Worm (Caenorhabditis elegans) whole organism, young adult: ENCODE data around the gene F42F12.14.
A peak's percentile ranks its signal among the peaks of the same experiment; 100 is the strongest.
"Not testable (repeated sequence)": the region's sequence is repeated elsewhere in the genome, so short reads cannot be mapped to it uniquely, and the experiment has no call there.

Source experiments
- B0261.1 ChIP-seq: sonication (generic microtip); optimal IDR thresholded peaks from 2 replicates; lab custom pipeline; 2016; ENCODE audit warnings: mild to moderate bottlenecking, missing genetic modification characterization, moderate library complexity, missing compliant biosample characterization
- C17E4.6 ChIP-seq: fragments of 200-800 bp; sonication (Bioruptor generic); IDR thresholded peaks from 2 replicates; pipeline ENCODE4 v1.3.6; 2022; ENCODE audit warnings: missing genetic modification reagents, missing genetic modification characterization, missing compliant biosample characterization
- F33H1.4 ChIP-seq: fragments of 200-800 bp; sonication (Bioruptor generic); IDR thresholded peaks from 2 replicates; pipeline ENCODE4 v1.3.6; 2022; ENCODE audit warnings: missing genetic modification reagents, missing genetic modification characterization, missing compliant biosample characterization
- K11D2.4 ChIP-seq: fragments of 200-800 bp; sonication (Bioruptor generic); IDR thresholded peaks from 2 replicates; pipeline ENCODE4 v1.3.6; 2022; ENCODE audit warnings: missing genetic modification reagents, missing genetic modification characterization, missing compliant biosample characterization
- T07F8.4 ChIP-seq: sonication (generic microtip); optimal IDR thresholded peaks from 2 replicates; lab custom pipeline; 2016; ENCODE audit warnings: mild to moderate bottlenecking, missing genetic modification characterization, moderate library complexity, missing compliant biosample characterization
- Y53F4B.3 ChIP-seq: fragments of 200-800 bp; sonication (Bioruptor generic); IDR thresholded peaks from 2 replicates; pipeline ENCODE4 v1.3.6; 2022; ENCODE audit warnings: missing genetic modification reagents, missing genetic modification characterization, missing compliant biosample characterization
- Y95B8A.8 ChIP-seq: fragments of 200-800 bp; sonication (Bioruptor generic); IDR thresholded peaks from 2 replicates; pipeline ENCODE4 v1.3.6; 2022; ENCODE audit warnings: missing genetic modification reagents, missing genetic modification characterization, missing compliant biosample characterization
- attf-5 ChIP-seq: fragments of 200-800 bp; sonication (Bioruptor generic); optimal IDR thresholded peaks from 2 replicates; lab custom pipeline; 2018; ENCODE audit warnings: mild to moderate bottlenecking, missing genetic modification characterization, missing compliant biosample characterization
- attf-6 ChIP-seq: fragments of 200-800 bp; sonication (Bioruptor generic); IDR thresholded peaks from 2 replicates; pipeline ENCODE4 v1.3.6; 2022; ENCODE audit warnings: missing genetic modification reagents, missing genetic modification characterization, missing compliant biosample characterization
- bed-2 ChIP-seq: fragments of 200-800 bp; sonication (Bioruptor generic); IDR thresholded peaks from 2 replicates; pipeline ENCODE4 v1.3.6; 2022; ENCODE audit warnings: missing genetic modification reagents, missing genetic modification characterization, missing compliant biosample characterization
- cebp-2 ChIP-seq: fragments of 200-800 bp; sonication (Bioruptor generic); IDR thresholded peaks from 2 replicates; pipeline ENCODE4 v1.3.6; 2022; ENCODE audit warnings: missing genetic modification characterization, missing compliant biosample characterization
- ceh-79 ChIP-seq: sonication (generic microtip); optimal IDR thresholded peaks from 2 replicates; lab custom pipeline; 2017; ENCODE audit warnings: mild to moderate bottlenecking, missing genetic modification characterization, missing compliant biosample characterization
- ekl-4 ChIP-seq: fragments of 200-800 bp; sonication (Bioruptor generic); IDR thresholded peaks from 2 replicates; pipeline ENCODE4 v1.3.6; 2022; ENCODE audit warnings: missing genetic modification reagents, missing genetic modification characterization, missing compliant biosample characterization
- hlh-12 ChIP-seq: sonication (generic microtip); optimal IDR thresholded peaks from 2 replicates; lab custom pipeline; 2016; ENCODE audit warnings: missing genetic modification characterization, missing compliant biosample characterization
- hlh-26 ChIP-seq: fragments of 200-800 bp; sonication (Bioruptor generic); conservative IDR thresholded peaks from 2 replicates; pipeline ENCODE4 v1.3.6; 2022; ENCODE audit warnings: missing genetic modification reagents, missing genetic modification characterization, missing compliant biosample characterization
- lag-1 ChIP-seq: fragments of 200-800 bp; sonication (Bioruptor generic); IDR thresholded peaks from 2 replicates; pipeline ENCODE4 v1.3.6; 2022; ENCODE audit warnings: missing genetic modification reagents, missing genetic modification characterization, missing compliant biosample characterization
- let-607 ChIP-seq, 2 experiments: fragments of 200-800 bp in 1 of 2; sonication (Bioruptor generic) in 1 of 2; sonication (generic microtip) in 1 of 2; optimal IDR thresholded peaks; 2 replicates each; lab custom pipeline; 2016 to 2018; ENCODE audit warnings: mild to moderate bottlenecking in 2 of 2, missing compliant biosample characterization in 2 of 2, missing genetic modification characterization in 2 of 2, moderate library complexity in 2 of 2, missing genotype in 1 of 2
- lin-35 ChIP-seq, 3 experiments: fragments of 150-350 bp in 2 of 3; sonication (generic microtip) in 1 of 3; optimal IDR thresholded peaks; 2 replicates each; lab custom pipeline; 2014 to 2018; ENCODE audit warnings: missing biosample characterization in 3 of 3, missing genetic modification characterization in 3 of 3, missing genetic modification reagents in 3 of 3
- lir-1 ChIP-seq: fragments of 200-800 bp; sonication (Bioruptor generic); conservative IDR thresholded peaks from 2 replicates; pipeline ENCODE4 v1.3.6; 2022; ENCODE audit warnings: missing genetic modification reagents, missing genetic modification characterization, missing compliant biosample characterization
- lsl-1 ChIP-seq: fragments of 200-800 bp; sonication (Bioruptor generic); optimal IDR thresholded peaks from 2 replicates; lab custom pipeline; 2018; ENCODE audit warnings: mild to moderate bottlenecking, missing genetic modification characterization, moderate library complexity, missing compliant biosample characterization
- madf-8 ChIP-seq: fragments of 200-800 bp; sonication (Bioruptor generic); conservative IDR thresholded peaks from 2 replicates; pipeline ENCODE4 v1.3.6; 2022; ENCODE audit warnings: missing genetic modification reagents, missing genetic modification characterization, missing compliant biosample characterization
- mxl-1 ChIP-seq: sonication (generic microtip); optimal IDR thresholded peaks from 2 replicates; lab custom pipeline; 2016; ENCODE audit warnings: missing genetic modification characterization, missing compliant biosample characterization
- nfya-1 ChIP-seq: sonication (generic microtip); optimal IDR thresholded peaks from 2 replicates; lab custom pipeline; 2017; ENCODE audit warnings: antibody characterized with exemption, missing compliant biosample characterization, missing genetic modification characterization, borderline replicate concordance; ENCODE audit not compliant: insufficient read depth
- pha-4 ChIP-seq: fragments of 150-350 bp; sonication (generic microtip); optimal IDR thresholded peaks from 2 replicates; lab custom pipeline; 2014; ENCODE audit warnings: missing biosample characterization, missing genetic modification reagents, missing genetic modification characterization
- rpc-1 ChIP-seq, 2 experiments: fragments of 150-350 bp in 1 of 2; sonication (generic microtip) in 1 of 2; optimal IDR thresholded peaks; 2 replicates each; lab custom pipeline; 2014 to 2018; ENCODE audit warnings: missing biosample characterization in 1 of 2, missing genetic modification characterization in 1 of 2, missing genetic modification reagents in 1 of 2, missing genotype in 1 of 2
- tbp1 ChIP-seq: fragments of 200-800 bp; sonication (Bioruptor generic); optimal IDR thresholded peaks from 2 replicates; lab custom pipeline; 2018; ENCODE audit warnings: mild to moderate bottlenecking, missing genetic modification characterization, missing compliant biosample characterization
- tlf-1 ChIP-seq: fragments of 200-800 bp; sonication (Bioruptor generic); optimal IDR thresholded peaks from 2 replicates; lab custom pipeline; 2018; ENCODE audit warnings: mild to moderate bottlenecking, missing genetic modification characterization, missing compliant biosample characterization

Gene F42F12.14

ce11 chrX:12348329-12348728 lies at the start of gene F42F12.14:
Gene F42F12.14, plus strand, starts transcription at chrX:12348629.
- no peak for TF ChIP-seq attf-5 (GFP tag; lab: Kevin White, UChicago)
- TF ChIP-seq Y53F4B.3 = no peak
- TF ChIP-seq nfya-1 (tag; lab: Kevin White, UChicago) = no peak
- TF ChIP-seq, all 124 proteins: peak for 0

- TF ChIP-seq madf-8 (GFP tag; lab: Robert Waterston, UW) (no peak), tbp1 (GFP tag; lab: Kevin White, UChicago) (no peak), pha-4 (tag; lab: Kevin White, UChicago) (no peak), F33H1.4 (GFP tag; lab: Robert Waterston, UW) (no peak), attf-6 (GFP tag; lab: Robert Waterston, UW) (no peak), lin-35 (GFP tag; optimal IDR thresholded peaks at IDR 0.05; lab: Kevin White, UChicago) (no peak), T07F8.4 (no peak), tlf-1 (GFP tag; lab: Kevin White, UChicago) (no peak), lir-1 (GFP tag; lab: Robert Waterston, UW) (no peak), Y95B8A.8 (GFP tag; lab: Robert Waterston, UW) (no peak)
These were observed 48.6 kb upstream of the F42F12.14 start, which contains the start of gene W06D11.5 for ce11 chrX:12299834-12300233. Gene W06D11.5, plus strand, starts transcription at chrX:12300134.

ce11 chrX:12302755-12303154 lies 45.7 kb upstream of the F42F12.14 start, which contains the start of gene dot-1.3:
Gene dot-1.3, minus strand, starts transcription at chrX:12302855.
- TF ChIP-seq let-607 (tag; optimal IDR thresholded peaks at IDR 0.05; lab: Kevin White, UChicago); mxl-1; ceh-79 (tag; lab: Kevin White, UChicago): not testable (repeated sequence)

- peak; percentile 34 for TF ChIP-seq rpc-1 (optimal IDR thresholded peaks at IDR 0.05; lab: Kevin White, UChicago)
- peak; percentile 68 for TF ChIP-seq rpc-1 (tag; optimal IDR thresholded peaks at IDR 0.05; lab: Kevin White, UChicago)
- peak; percentile 76 for TF ChIP-seq tbp1 (GFP tag; lab: Kevin White, UChicago)
- TF ChIP-seq B0261.1 = peak; percentile 24
- TF ChIP-seq K11D2.4 (GFP tag; lab: Robert Waterston, UW) = 0 out of 2 replicates have a peak, but pooled peaks have one; percentile 64
- TF ChIP-seq F33H1.4 (GFP tag; lab: Robert Waterston, UW) = no peak
- no peak for TF ChIP-seq lsl-1 (GFP tag; lab: Kevin White, UChicago)
- peak; percentile 72; the same call in 1 of the 2 replicates for TF ChIP-seq lag-1
These were observed 44.2 kb upstream of the F42F12.14 start for ce11 chrX:12304231-12304630.

- no peak for TF ChIP-seq ekl-4
- no peak for TF ChIP-seq hlh-12 (tag; lab: Kevin White, UChicago)
- TF ChIP-seq cebp-2 (GFP tag; lab: Robert Waterston, UW) = no peak
These were observed 41.9 kb upstream of the F42F12.14 start, which contains the start of gene phf-32 for ce11 chrX:12306565-12306964. Gene phf-32, plus strand, starts transcription at chrX:12306865.

- TF ChIP-seq attf-6 (GFP tag; lab: Robert Waterston, UW) = peak; percentile 86
These were observed 40.4 kb upstream of the F42F12.14 start, which contains the start of gene F17A2.16 for ce11 chrX:12308045-12308499. Gene F17A2.16, plus strand, starts transcription at chrX:12308449.

- TF ChIP-seq hlh-26 (GFP tag; lab: Robert Waterston, UW) (no peak), K11D2.4 (GFP tag; lab: Robert Waterston, UW) (peak; percentile 52; the same call in 1 of the 2 replicates), lir-1 (GFP tag; lab: Robert Waterston, UW) (peak; percentile 57; the same call in 1 of the 2 replicates), bed-2 (peak; percentile 59; the same call in 1 of the 2 replicates), C17E4.6 (GFP tag; lab: Robert Waterston, UW) (no peak)
These were observed 34.6 kb upstream of the F42F12.14 start for ce11 chrX:12313779-12314178.
